Worm (Caenorhabditis elegans): ENCODE results near the gene ZK1127.12.

ce11 chrII:7049470-7049869, 2.4 kb upstream of the ZK1127.12 start:
- no peak for TF ChIP-seq ztf-11 (tag; optimal IDR thresholded peaks at IDR 0.05)
- TF ChIP-seq nhr-237 (tag; optimal IDR thresholded peaks at IDR 0.05), result no peak
- TF ChIP-seq mep-1 (tag; optimal IDR thresholded peaks at IDR 0.05), result no peak
- no peak for TF ChIP-seq nhr-76 (tag; optimal IDR thresholded peaks at IDR 0.05)
- no peak for TF ChIP-seq blmp-1 (tag; optimal IDR thresholded peaks at IDR 0.05)
- TF ChIP-seq elt-3 (tag; optimal IDR thresholded peaks at IDR 0.05), result no peak
- TF ChIP-seq snpc-4 (tag; optimal IDR thresholded peaks at IDR 0.05), result no peak
- no peak for TF ChIP-seq mab-5 (tag; optimal IDR thresholded peaks at IDR 0.05)
- TF ChIP-seq lin-13 (tag; optimal IDR thresholded peaks at IDR 0.05), result no peak
- no peak for TF ChIP-seq ceh-83 (GFP tag; optimal IDR thresholded peaks at IDR 0.05)
